Worm (Caenorhabditis elegans) whole organism, L2 larva: Measurements from ENCODE around the gene Y55F3BR.11.
A peak's percentile ranks its signal among the peaks of the same experiment; 100 is the strongest.

ENCODE experiments used
- C34F6.9 ChIP-seq: fragments of 150-350 bp; optimal IDR thresholded peaks from 2 replicates; lab custom pipeline; 2014; ENCODE audit warnings: missing biosample characterization, missing genetic modification characterization
- F13H6.1 ChIP-seq: sonication (generic microtip); optimal IDR thresholded peaks from 2 replicates; lab custom pipeline; 2016; ENCODE audit warnings: missing genetic modification characterization, missing compliant biosample characterization
- R02D3.7 ChIP-seq: fragments of 150-350 bp; optimal IDR thresholded peaks from 2 replicates; lab custom pipeline; 2014; ENCODE audit warnings: missing biosample characterization, missing genetic modification characterization
- Y55F3AM.14 ChIP-seq: fragments of 200-800 bp; sonication (Bioruptor generic); optimal IDR thresholded peaks from 2 replicates; lab custom pipeline; 2018; ENCODE audit warnings: mild to moderate bottlenecking, missing genetic modification characterization, missing compliant biosample characterization
- ZK546.5 ChIP-seq: sonication (generic microtip); optimal IDR thresholded peaks from 2 replicates; lab custom pipeline; 2017; ENCODE audit warnings: missing biosample characterization, missing genetic modification characterization
- alr-1 ChIP-seq: fragments of 150-350 bp; optimal IDR thresholded peaks from 2 replicates; lab custom pipeline; 2014; ENCODE audit warnings: missing biosample characterization, missing genetic modification characterization
- aly-2 ChIP-seq: fragments of 150-350 bp; optimal IDR thresholded peaks from 2 replicates; lab custom pipeline; 2014; ENCODE audit warnings: missing biosample characterization, missing genetic modification characterization
- ama-1 ChIP-seq: fragments of 150-350 bp; optimal IDR thresholded peaks from 2 replicates; lab custom pipeline; 2018; ENCODE audit warnings: inconsistent platforms
- blmp-1 ChIP-seq: sonication (generic microtip); optimal IDR thresholded peaks from 2 replicates; lab custom pipeline; 2017; ENCODE audit warnings: missing genetic modification characterization, mild to moderate bottlenecking, missing compliant biosample characterization, antibody characterized with exemption, moderate library complexity; ENCODE audit not compliant: insufficient read depth
- ceh-16 ChIP-seq: fragments of 150-350 bp; optimal IDR thresholded peaks from 2 replicates; lab custom pipeline; 2014; ENCODE audit warnings: missing biosample characterization, missing genetic modification characterization
- ceh-82 ChIP-seq: fragments of 150-350 bp; optimal IDR thresholded peaks from 2 replicates; lab custom pipeline; 2014; ENCODE audit warnings: missing biosample characterization, missing genetic modification characterization
- crh-2 ChIP-seq: sonication (generic microtip); optimal IDR thresholded peaks from 2 replicates; lab custom pipeline; 2017; ENCODE audit warnings: missing biosample characterization, missing genetic modification characterization
- dmd-4 ChIP-seq: sonication (generic microtip); optimal IDR thresholded peaks from 2 replicates; lab custom pipeline; 2017; ENCODE audit warnings: missing biosample characterization, missing genetic modification characterization
- egl-27 ChIP-seq: sonication (generic microtip); optimal IDR thresholded peaks from 3 replicates; lab custom pipeline; 2017; ENCODE audit warnings: missing biosample characterization, missing genetic modification reagents, missing genetic modification characterization
- elt-1 ChIP-seq: fragments of 150-350 bp; optimal IDR thresholded peaks from 2 replicates; lab custom pipeline; 2014; ENCODE audit warnings: missing biosample characterization, missing genetic modification characterization
- elt-3 ChIP-seq: sonication (generic microtip); optimal IDR thresholded peaks from 2 replicates; lab custom pipeline; 2017; ENCODE audit warnings: missing biosample characterization, missing genetic modification characterization
- fos-1 ChIP-seq: fragments of 150-350 bp; optimal IDR thresholded peaks from 2 replicates; lab custom pipeline; 2014; ENCODE audit warnings: missing biosample characterization, missing genetic modification characterization
- gmeb-1 ChIP-seq: fragments of 150-350 bp; optimal IDR thresholded peaks from 2 replicates; lab custom pipeline; 2014; ENCODE audit warnings: missing biosample characterization, missing genetic modification characterization
- lin-11 ChIP-seq: fragments of 150-350 bp; sonication (generic microtip); optimal IDR thresholded peaks from 2 replicates; lab custom pipeline; 2014; ENCODE audit warnings: missing biosample characterization, missing genetic modification characterization, inconsistent platforms, mixed read lengths
- lin-13 ChIP-seq: fragments of 150-350 bp; optimal IDR thresholded peaks from 2 replicates; lab custom pipeline; 2014; ENCODE audit warnings: missing biosample characterization, missing genetic modification reagents, missing genetic modification characterization
- lin-39 ChIP-seq: fragments of 150-350 bp; optimal IDR thresholded peaks from 2 replicates; lab custom pipeline; 2014; ENCODE audit warnings: missing biosample characterization, missing genetic modification reagents, missing genetic modification characterization
- lsy-2 ChIP-seq, 2 experiments: fragments of 150-350 bp in 1 of 2; sonication (generic microtip) in 1 of 2; optimal IDR thresholded peaks; 2 replicates each; lab custom pipeline; 2014 to 2017; ENCODE audit warnings: missing biosample characterization in 2 of 2, missing genetic modification characterization in 2 of 2
- mab-5 ChIP-seq: fragments of 150-350 bp; optimal IDR thresholded peaks from 2 replicates; lab custom pipeline; 2014; ENCODE audit warnings: missing biosample characterization, missing genetic modification characterization
- mbf-1 ChIP-seq: sonication (generic microtip); optimal IDR thresholded peaks from 2 replicates; lab custom pipeline; 2017; ENCODE audit warnings: missing biosample characterization, missing genetic modification characterization
- mdl-1 ChIP-seq, 2 experiments: fragments of 150-350 bp in 1 of 2; sonication (generic microtip) in 1 of 2; optimal IDR thresholded peaks; 2 replicates each; lab custom pipeline; 2017; ENCODE audit warnings: missing biosample characterization in 2 of 2, missing genetic modification characterization in 2 of 2
- nhr-10 ChIP-seq: sonication (generic microtip); optimal IDR thresholded peaks from 2 replicates; lab custom pipeline; 2017; ENCODE audit warnings: missing biosample characterization, missing genetic modification characterization
- nhr-11 ChIP-seq: fragments of 150-350 bp; optimal IDR thresholded peaks from 2 replicates; lab custom pipeline; 2014; ENCODE audit warnings: missing biosample characterization, missing genetic modification characterization
- nhr-12 ChIP-seq: fragments of 150-350 bp; optimal IDR thresholded peaks from 2 replicates; lab custom pipeline; 2014; ENCODE audit warnings: missing biosample characterization, missing genetic modification characterization
- nhr-129 ChIP-seq: fragments of 150-350 bp; optimal IDR thresholded peaks from 2 replicates; lab custom pipeline; 2014; ENCODE audit warnings: missing biosample characterization, missing genetic modification characterization
- nhr-21 ChIP-seq: fragments of 150-350 bp; optimal IDR thresholded peaks from 2 replicates; lab custom pipeline; 2014; ENCODE audit warnings: missing biosample characterization, missing genetic modification characterization
- nhr-23 ChIP-seq: fragments of 150-350 bp; optimal IDR thresholded peaks from 2 replicates; lab custom pipeline; 2014; ENCODE audit warnings: missing biosample characterization, missing genetic modification reagents, missing genetic modification characterization
- nhr-237 ChIP-seq: fragments of 150-350 bp; optimal IDR thresholded peaks from 2 replicates; lab custom pipeline; 2014; ENCODE audit warnings: missing biosample characterization, missing genetic modification characterization
- nhr-25 ChIP-seq: fragments of 150-350 bp; sonication (generic microtip); optimal IDR thresholded peaks from 3 replicates; lab custom pipeline; 2014; ENCODE audit warnings: missing biosample characterization, missing genetic modification characterization
- nhr-6 ChIP-seq: fragments of 150-350 bp; optimal IDR thresholded peaks from 2 replicates; lab custom pipeline; 2014; ENCODE audit warnings: missing biosample characterization, missing genetic modification characterization
- nhr-77 ChIP-seq: fragments of 150-350 bp; optimal IDR thresholded peaks from 2 replicates; lab custom pipeline; 2014; ENCODE audit warnings: missing biosample characterization, missing genetic modification characterization
- peb-1 ChIP-seq: fragments of 150-350 bp; optimal IDR thresholded peaks from 2 replicates; lab custom pipeline; 2014; ENCODE audit warnings: missing biosample characterization, missing genetic modification characterization
- sem-4 ChIP-seq: fragments of 150-350 bp; optimal IDR thresholded peaks from 2 replicates; lab custom pipeline; 2014; ENCODE audit warnings: missing biosample characterization, missing genetic modification reagents, missing genetic modification characterization
- skn-1 ChIP-seq: sonication (generic microtip); optimal IDR thresholded peaks from 2 replicates; lab custom pipeline; 2017; ENCODE audit warnings: missing biosample characterization, missing genetic modification characterization
- sma-3 ChIP-seq: sonication (generic microtip); optimal IDR thresholded peaks from 2 replicates; lab custom pipeline; 2016; ENCODE audit warnings: missing genetic modification reagents, missing genetic modification characterization, missing compliant biosample characterization
- sma-9 ChIP-seq, 2 experiments: fragments of 150-350 bp in 1 of 2; sonication (generic microtip) in 1 of 2; optimal IDR thresholded peaks; 2 replicates each; lab custom pipeline; 2014 to 2016; ENCODE audit warnings: missing genetic modification characterization in 2 of 2, mild to moderate bottlenecking in 1 of 2, missing biosample characterization in 1 of 2, missing compliant biosample characterization in 1 of 2, missing genetic modification reagents in 1 of 2, moderate library complexity in 1 of 2
- snpc-4 ChIP-seq: fragments of 150-350 bp; optimal IDR thresholded peaks from 2 replicates; lab custom pipeline; 2014; ENCODE audit warnings: missing biosample characterization, missing genetic modification characterization
- unc-39 ChIP-seq: fragments of 150-350 bp; optimal IDR thresholded peaks from 2 replicates; lab custom pipeline; 2014; ENCODE audit warnings: missing biosample characterization, missing genetic modification characterization
- unc-55 ChIP-seq: fragments of 150-350 bp; sonication (generic microtip); optimal IDR thresholded peaks from 3 replicates; lab custom pipeline; 2014; ENCODE audit warnings: missing biosample characterization, missing genetic modification reagents, missing genetic modification characterization
- unc-62 ChIP-seq: fragments of 150-350 bp; optimal IDR thresholded peaks from 2 replicates; lab custom pipeline; 2014; ENCODE audit warnings: missing biosample characterization, missing genetic modification reagents, missing genetic modification characterization
- zag-1 ChIP-seq: fragments of 150-350 bp; optimal IDR thresholded peaks from 2 replicates; lab custom pipeline; 2014; ENCODE audit warnings: missing biosample characterization, missing genetic modification characterization
- ztf-1 ChIP-seq: fragments of 200-800 bp; sonication (Bioruptor generic); conservative IDR thresholded peaks from 2 replicates; pipeline ENCODE4 v1.3.6; 2022; ENCODE audit warnings: missing genetic modification characterization, missing compliant biosample characterization
- ztf-11 ChIP-seq: sonication (generic microtip); optimal IDR thresholded peaks from 2 replicates; lab custom pipeline; 2017; ENCODE audit warnings: missing biosample characterization, missing genetic modification characterization
- ztf-4 ChIP-seq: fragments of 150-350 bp; optimal IDR thresholded peaks from 2 replicates; lab custom pipeline; 2014; ENCODE audit warnings: missing biosample characterization, missing genetic modification characterization

The Y55F3BR.11 gene

ce11 chrIV:833517-833916 is 21.5 kb upstream of the Y55F3BR.11 start:
- TF ChIP-seq crh-2 (tag; lab: Kevin White, UChicago) (no peak), lsy-2 (tag; optimal IDR thresholded peaks at IDR 0.05; lab: Kevin White, UChicago) (peak in 1 of 2 experiments; percentile 1), C34F6.9 (tag; lab: Kevin White, UChicago) (peak; percentile 20)

ce11 chrIV:842095-842494 is 12.9 kb upstream of the Y55F3BR.11 start, which contains the start of gene Y55F3BR.6:
TSS of gene Y55F3BR.6 (minus strand) at chrIV:842126.
- TF ChIP-seq F13H6.1 (no peak), ztf-1 (GFP tag; lab: Robert Waterston, UW) (no peak), sma-9 (GFP tag; optimal IDR thresholded peaks at IDR 0.05; lab: Kevin White, UChicago) (no peak), sma-9 (tag; optimal IDR thresholded peaks at IDR 0.05; lab: Kevin White, UChicago) (no peak), peb-1 (tag; lab: Kevin White, UChicago) (no peak), crh-2 (tag; lab: Kevin White, UChicago) (no peak), ztf-11 (no peak), unc-55 (GFP tag; lab: Kevin White, UChicago) (no peak), nhr-77 (no peak), lin-13 (GFP tag; lab: Kevin White, UChicago) (no peak)

ce11 chrIV:842630-843029 is 12.4 kb upstream of the Y55F3BR.11 start:
- TF ChIP-seq nhr-10 (tag; lab: Kevin White, UChicago) (no peak), nhr-23 (tag; lab: Kevin White, UChicago) (no peak), unc-39 (tag; lab: Kevin White, UChicago) (no peak), ztf-11 (no peak), ceh-82 (tag; lab: Kevin White, UChicago) (no peak), ztf-4 (no peak), mab-5 (tag; lab: Kevin White, UChicago) (no peak), nhr-129 (tag; lab: Kevin White, UChicago) (peak; percentile 60), nhr-12 (tag; lab: Kevin White, UChicago) (no peak), unc-55 (GFP tag; lab: Kevin White, UChicago) (peak; percentile 60), mdl-1 (tag; optimal IDR thresholded peaks at IDR 0.05; lab: Kevin White, UChicago) (no peak), alr-1 (tag; lab: Kevin White, UChicago) (no peak), gmeb-1 (tag; lab: Kevin White, UChicago) (peak; percentile 57), snpc-4 (tag; lab: Kevin White, UChicago) (no peak), lin-11 (no peak), lin-39 (tag; lab: Kevin White, UChicago) (no peak), ceh-16 (tag; lab: Kevin White, UChicago) (no peak), lsy-2 (tag; optimal IDR thresholded peaks at IDR 0.05; lab: Kevin White, UChicago) (peak in 1 of 2 experiments; percentile 22), zag-1 (tag; lab: Kevin White, UChicago) (no peak), nhr-21 (tag; lab: Kevin White, UChicago) (no peak), sem-4 (tag; lab: Kevin White, UChicago) (no peak), dmd-4 (tag; lab: Kevin White, UChicago) (no peak), elt-1 (tag; lab: Kevin White, UChicago) (no peak), egl-27 (tag; lab: Kevin White, UChicago) (no peak), F13H6.1 (peak; percentile 5), sma-9 (GFP tag; optimal IDR thresholded peaks at IDR 0.05; lab: Kevin White, UChicago) (peak; percentile 28), sma-9 (tag; optimal IDR thresholded peaks at IDR 0.05; lab: Kevin White, UChicago) (no peak), ama-1 (lab: Kevin White, UChicago) (no peak), skn-1 (tag; lab: Kevin White, UChicago) (no peak), fos-1 (tag; lab: Kevin White, UChicago) (peak; percentile 49), nhr-11 (tag; lab: Kevin White, UChicago) (no peak), R02D3.7 (no peak), nhr-237 (tag; lab: Kevin White, UChicago) (no peak), crh-2 (tag; lab: Kevin White, UChicago) (peak; percentile 51), Y55F3AM.14 (GFP tag; lab: Kevin White, UChicago) (no peak), unc-62 (GFP tag; lab: Kevin White, UChicago) (no peak), ZK546.5 (no peak), peb-1 (tag; lab: Kevin White, UChicago) (no peak), elt-3 (tag; lab: Kevin White, UChicago) (no peak), blmp-1 (tag; lab: Kevin White, UChicago) (no peak), nhr-77 (no peak), aly-2 (tag; lab: Kevin White, UChicago) (no peak), sma-3 (GFP tag; lab: Kevin White, UChicago) (peak; percentile 6), nhr-25 (tag; lab: Kevin White, UChicago) (peak; percentile 7), nhr-6 (no peak), lin-13 (GFP tag; lab: Kevin White, UChicago) (peak; percentile 17), C34F6.9 (tag; lab: Kevin White, UChicago) (peak; percentile 47), mbf-1 (no peak), ztf-1 (GFP tag; lab: Robert Waterston, UW) (no peak)
- TF ChIP-seq, all 48 proteins: peak for 12
